Worm (Caenorhabditis elegans) whole organism, young adult: ENCODE data around the gene F32G8.2.

Source experiments
- C17E4.6 ChIP-seq: fragments of 200-800 bp; sonication (Bioruptor generic); IDR thresholded peaks from 2 replicates; pipeline ENCODE4 v1.3.6; 2022; ENCODE audit warnings: missing genetic modification reagents, missing genetic modification characterization, missing compliant biosample characterization
- F22D6.2 ChIP-seq: sonication (generic microtip); optimal IDR thresholded peaks from 2 replicates; lab custom pipeline; 2016; ENCODE audit warnings: mild to moderate bottlenecking, missing genetic modification characterization, missing compliant biosample characterization
- K12H6.12 ChIP-seq: fragments of 200-800 bp; sonication (Bioruptor generic); optimal IDR thresholded peaks from 2 replicates; lab custom pipeline; 2018; ENCODE audit warnings: mild to moderate bottlenecking, missing genetic modification characterization, missing compliant biosample characterization
- Y56A3A.18 ChIP-seq: fragments of 200-800 bp; sonication (Bioruptor generic); IDR thresholded peaks from 2 replicates; pipeline ENCODE4 v1.3.6; 2022; ENCODE audit warnings: missing genetic modification reagents, missing genetic modification characterization, missing compliant biosample characterization
- attf-3 ChIP-seq: fragments of 200-800 bp; sonication (Bioruptor generic); conservative IDR thresholded peaks from 2 replicates; pipeline ENCODE4 v1.3.6; 2022; ENCODE audit warnings: missing genetic modification reagents, missing genetic modification characterization, missing compliant biosample characterization
- ceh-27 ChIP-seq: fragments of 200-800 bp; sonication (Bioruptor generic); optimal IDR thresholded peaks from 2 replicates; lab custom pipeline; 2018; ENCODE audit warnings: mild to moderate bottlenecking, missing genetic modification characterization, moderate library complexity, missing compliant biosample characterization
- ceh-79 ChIP-seq: sonication (generic microtip); optimal IDR thresholded peaks from 2 replicates; lab custom pipeline; 2017; ENCODE audit warnings: mild to moderate bottlenecking, missing genetic modification characterization, missing compliant biosample characterization
- chd-7 ChIP-seq: sonication (generic microtip); optimal IDR thresholded peaks from 2 replicates; lab custom pipeline; 2016; ENCODE audit warnings: mild to moderate bottlenecking, missing genetic modification characterization, moderate library complexity, missing compliant biosample characterization
- efl-1 ChIP-seq: fragments of 150-350 bp; optimal IDR thresholded peaks from 2 replicates; lab custom pipeline; 2014; ENCODE audit warnings: missing biosample characterization, missing genetic modification reagents, missing genetic modification characterization
- hmg-1.2 ChIP-seq: fragments of 200-800 bp; sonication (Bioruptor generic); IDR thresholded peaks from 2 replicates; pipeline ENCODE4 v1.3.6; 2022; ENCODE audit warnings: missing genetic modification reagents, missing genetic modification characterization, missing compliant biosample characterization
- lag-1 ChIP-seq: fragments of 200-800 bp; sonication (Bioruptor generic); IDR thresholded peaks from 2 replicates; pipeline ENCODE4 v1.3.6; 2022; ENCODE audit warnings: missing genetic modification reagents, missing genetic modification characterization, missing compliant biosample characterization
- lsl-1 ChIP-seq: fragments of 200-800 bp; sonication (Bioruptor generic); optimal IDR thresholded peaks from 2 replicates; lab custom pipeline; 2018; ENCODE audit warnings: mild to moderate bottlenecking, missing genetic modification characterization, moderate library complexity, missing compliant biosample characterization
- madf-6 ChIP-seq: fragments of 200-800 bp; sonication (Bioruptor generic); IDR thresholded peaks from 2 replicates; pipeline ENCODE4 v1.3.6; 2022; ENCODE audit warnings: missing genetic modification reagents, missing genetic modification characterization, missing compliant biosample characterization
- mes-4 ChIP-seq: sonication (generic microtip); optimal IDR thresholded peaks from 2 replicates; lab custom pipeline; 2016; ENCODE audit warnings: missing genotype, missing genetic modification characterization, missing compliant biosample characterization
- nhr-120 ChIP-seq: fragments of 200-800 bp; sonication (Bioruptor generic); IDR thresholded peaks from 2 replicates; pipeline ENCODE4 v1.3.6; 2022; ENCODE audit warnings: missing genetic modification characterization, missing compliant biosample characterization
- nhr-90 ChIP-seq: sonication (generic microtip); optimal IDR thresholded peaks from 2 replicates; lab custom pipeline; 2016; ENCODE audit warnings: missing genotype, mild to moderate bottlenecking, missing genetic modification characterization, missing compliant biosample characterization
- sea-2 ChIP-seq: fragments of 200-800 bp; sonication (Bioruptor generic); IDR thresholded peaks from 2 replicates; pipeline ENCODE4 v1.3.6; 2022; ENCODE audit warnings: missing genetic modification characterization, missing compliant biosample characterization
- snpc-3.4 ChIP-seq: sonication (generic microtip); optimal IDR thresholded peaks from 2 replicates; lab custom pipeline; 2017; ENCODE audit warnings: missing genetic modification characterization, mild to moderate bottlenecking, missing compliant biosample characterization, antibody characterized with exemption, moderate library complexity, missing genotype, missing genetic modification reagents
- unc-62 ChIP-seq: fragments of 150-350 bp; optimal IDR thresholded peaks from 2 replicates; lab custom pipeline; 2014; ENCODE audit warnings: missing biosample characterization, missing genetic modification reagents, missing genetic modification characterization
- xnd-1 ChIP-seq: sonication (generic microtip); optimal IDR thresholded peaks from 2 replicates; lab custom pipeline; 2016; ENCODE audit warnings: missing genotype, missing genetic modification reagents, missing genetic modification characterization, missing compliant biosample characterization

Gene F32G8.2

DNA sequence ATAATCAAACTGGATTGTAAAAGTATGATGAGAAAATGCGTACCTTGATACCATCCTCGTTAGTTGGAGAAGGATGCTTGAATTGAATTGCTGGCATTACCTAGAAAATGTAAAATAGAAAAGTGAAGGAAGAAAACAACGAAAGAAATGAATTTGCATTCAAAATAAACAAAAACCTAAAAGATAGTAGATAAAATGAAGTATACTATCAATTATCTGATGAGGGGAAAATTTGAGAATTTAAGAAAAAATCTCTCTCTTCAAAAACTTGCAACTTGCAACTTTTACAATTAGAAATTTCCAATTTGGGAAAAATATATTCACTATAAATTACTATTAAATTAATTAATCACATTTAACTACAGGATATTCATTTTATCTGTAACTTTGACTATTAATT, 45.0 kb downstream of the F32G8.2 start, which contains the start of gene T21C9.11:
T21C9.11 (minus strand) TSS at position 101 of the 400 bp plus-strand sequence.
- TF ChIP-seq nhr-90 (tag; lab: Kevin White, UChicago) (no peak), sea-2 (GFP tag; lab: Robert Waterston, UW) (no peak), nhr-120 (GFP tag; lab: Robert Waterston, UW) (no peak), Y56A3A.18 (GFP tag; lab: Robert Waterston, UW) (no peak), lag-1 (GFP tag; lab: Robert Waterston, UW) (no peak)

ce11 chrV:10597234-10597633, 47.4 kb downstream of the F32G8.2 start, which contains the start of gene T21C9.13:
TSS of gene T21C9.13 (plus strand) at chrV:10597266.
- TF ChIP-seq xnd-1 (tag; lab: Kevin White, UChicago): peak; percentile 10
- no peak for TF ChIP-seq mes-4 (tag; lab: Kevin White, UChicago)
- peak; percentile 45 for TF ChIP-seq lsl-1
- TF ChIP-seq efl-1 (GFP tag; lab: Kevin White, UChicago): peak; percentile 55
- TF ChIP-seq madf-6: peak; percentile 60; the same call in 1 of the 2 replicates
- TF ChIP-seq, all 124 proteins: peak for 4

ce11 chrV:10598670-10599154, 48.9 kb downstream of the F32G8.2 start, which contains the start of gene scpl-4:
TSS of gene scpl-4 (plus strand) at chrV:10599104.
- TF ChIP-seq C17E4.6 (GFP tag; lab: Robert Waterston, UW): no peak
- TF ChIP-seq unc-62: no peak
- no peak for TF ChIP-seq chd-7
- peak; percentile 75 for TF ChIP-seq attf-3 (GFP tag; lab: Robert Waterston, UW)
- no peak for TF ChIP-seq F22D6.2
- TF ChIP-seq ceh-27: no peak
- TF ChIP-seq, all 124 proteins: peak for 1

- TF ChIP-seq hmg-1.2 (GFP tag; lab: Robert Waterston, UW): peak; percentile 56; the same call in 1 of the 2 replicates
- no peak for TF ChIP-seq ceh-79 (tag; lab: Kevin White, UChicago)
- no peak for TF ChIP-seq K12H6.12 (tag; lab: Kevin White, UChicago)
- no peak for TF ChIP-seq snpc-3.4 (tag; lab: Kevin White, UChicago)
- TF ChIP-seq, all 124 proteins: peak for 1
Observed at ce11 chrV:10602051-10602937, 52.5 kb downstream of the F32G8.2 start, which contains the start of gene H27A22.1. TSS of gene H27A22.1 (plus strand) at chrV:10602555.
